Worm (Caenorhabditis elegans) whole organism, mixed stage, embryonic: ENCODE results near the gene B0244.10.
A peak's percentile ranks its signal among the peaks of the same experiment; 100 is the strongest.

Experiments
- blmp-1 ChIP-seq: fragments of 150-350 bp; optimal IDR thresholded peaks from 2 replicates; lab custom pipeline; 2014; ENCODE audit warnings: missing biosample characterization, missing genetic modification characterization
- ces-1 ChIP-seq: fragments of 150-350 bp; optimal IDR thresholded peaks from 2 replicates; lab custom pipeline; 2014; ENCODE audit warnings: missing biosample characterization, missing genetic modification reagents, missing genetic modification characterization
- lin-13 ChIP-seq: fragments of 150-350 bp; optimal IDR thresholded peaks from 2 replicates; lab custom pipeline; 2014; ENCODE audit warnings: missing biosample characterization, missing genetic modification characterization
- lin-32 ChIP-seq: fragments of 200-800 bp; sonication (Bioruptor generic); optimal IDR thresholded peaks from 2 replicates; lab custom pipeline; 2018; ENCODE audit warnings: mild to moderate bottlenecking, missing genetic modification characterization, missing compliant biosample characterization
- lsy-2 ChIP-seq: fragments of 150-350 bp; optimal IDR thresholded peaks from 2 replicates; lab custom pipeline; 2014; ENCODE audit warnings: missing biosample characterization, missing genetic modification characterization
- mep-1 ChIP-seq: fragments of 150-350 bp; optimal IDR thresholded peaks from 2 replicates; lab custom pipeline; 2017; ENCODE audit warnings: missing biosample characterization, missing genetic modification reagents, missing genetic modification characterization, inconsistent platforms
- mls-2 ChIP-seq: sonication (generic microtip); optimal IDR thresholded peaks from 2 replicates; lab custom pipeline; 2016; ENCODE audit warnings: mild to moderate bottlenecking, missing genetic modification characterization, moderate library complexity, missing compliant biosample characterization
- nhr-12 ChIP-seq: fragments of 150-350 bp; optimal IDR thresholded peaks from 2 replicates; lab custom pipeline; 2014; ENCODE audit warnings: missing biosample characterization, missing genetic modification characterization
- nhr-2 ChIP-seq: fragments of 150-350 bp; optimal IDR thresholded peaks from 2 replicates; lab custom pipeline; 2014; ENCODE audit warnings: missing biosample characterization, missing genetic modification characterization
- nhr-237 ChIP-seq: fragments of 150-350 bp; optimal IDR thresholded peaks from 2 replicates; lab custom pipeline; 2014; ENCODE audit warnings: missing biosample characterization, missing genetic modification characterization
- snpc-4 ChIP-seq: fragments of 150-350 bp; optimal IDR thresholded peaks from 2 replicates; lab custom pipeline; 2014; ENCODE audit warnings: missing biosample characterization, missing genetic modification characterization
- unc-39 ChIP-seq: fragments of 150-350 bp; optimal IDR thresholded peaks from 2 replicates; lab custom pipeline; 2014; ENCODE audit warnings: missing biosample characterization, missing genetic modification characterization
- unc-62 ChIP-seq: fragments of 150-350 bp; optimal IDR thresholded peaks from 2 replicates; lab custom pipeline; 2014; ENCODE audit warnings: missing biosample characterization, missing genetic modification reagents, missing genetic modification characterization

- TF ChIP-seq lin-32 (GFP tag; lab: Kevin White, UChicago), result no peak
- TF ChIP-seq blmp-1 (tag; lab: Kevin White, UChicago), result no peak
- peak; percentile 68 for TF ChIP-seq unc-62 (GFP tag; lab: Kevin White, UChicago)
- TF ChIP-seq lsy-2 (tag; lab: Kevin White, UChicago), result peak; percentile 53
- no peak for TF ChIP-seq unc-39 (tag; lab: Kevin White, UChicago)
- peak; percentile 3 for TF ChIP-seq nhr-2
- TF ChIP-seq ces-1 (GFP tag; lab: Kevin White, UChicago), result peak; percentile 80
- TF ChIP-seq mls-2, result peak; percentile 33
- TF ChIP-seq nhr-237 (tag; lab: Kevin White, UChicago), result peak; percentile 54
- TF ChIP-seq nhr-12, result no peak
- TF ChIP-seq mep-1 (tag; lab: Kevin White, UChicago), result peak; percentile 88
- TF ChIP-seq lin-13 (tag; lab: Kevin White, UChicago), result peak; percentile 50
- no peak for TF ChIP-seq snpc-4 (tag; lab: Kevin White, UChicago)
Measured at ce11 chrIII:5715467-5715866, 19.5 kb upstream of the B0244.10 start.
